Worm (Caenorhabditis elegans) whole organism, midembryonic: ENCODE measurements around the gene R02F11.9.
"Not testable (repeated sequence)": the region's sequence is repeated elsewhere in the genome, so short reads cannot be mapped to it uniquely, and the experiment has no call there.

Source experiments
- T22C8.4 ChIP-seq: fragments of 200-800 bp; sonication (Bioruptor generic); IDR thresholded peaks from 2 replicates; pipeline ENCODE4 v1.3.6; 2022; ENCODE audit warnings: missing genetic modification characterization, missing compliant biosample characterization
- cog-1 ChIP-seq: sonication (generic microtip); optimal IDR thresholded peaks from 2 replicates; lab custom pipeline; 2016; ENCODE audit warnings: missing genetic modification characterization, missing compliant biosample characterization
- flt-1 ChIP-seq: fragments of 200-800 bp; sonication (Bioruptor generic); IDR thresholded peaks from 2 replicates; pipeline ENCODE4 v1.3.6; 2022; ENCODE audit warnings: missing genetic modification characterization, missing compliant biosample characterization
- klf-2 ChIP-seq: fragments of 200-800 bp; sonication (Bioruptor generic); conservative IDR thresholded peaks from 2 replicates; pipeline ENCODE4 v1.3.6; 2022; ENCODE audit warnings: missing genetic modification reagents, missing genetic modification characterization, missing compliant biosample characterization
- med-1 ChIP-seq: sonication (generic microtip); optimal IDR thresholded peaks from 2 replicates; lab custom pipeline; 2017; ENCODE audit warnings: missing genetic modification characterization, mild to moderate bottlenecking, missing compliant biosample characterization, antibody characterized with exemption, missing genetic modification reagents; ENCODE audit not compliant: insufficient read depth
- ref-1 ChIP-seq: fragments of 200-800 bp; sonication (Bioruptor generic); conservative IDR thresholded peaks from 2 replicates; pipeline ENCODE4 v1.3.6; 2022; ENCODE audit warnings: missing genetic modification reagents, missing genetic modification characterization, missing compliant biosample characterization
- tab-1 ChIP-seq: fragments of 200-800 bp; sonication (Bioruptor generic); IDR thresholded peaks from 2 replicates; pipeline ENCODE4 v1.3.6; 2022; ENCODE audit warnings: missing genetic modification characterization, missing compliant biosample characterization
- ztf-23 ChIP-seq: fragments of 200-800 bp; sonication (Bioruptor generic); IDR thresholded peaks from 2 replicates; pipeline ENCODE4 v1.3.6; 2022; ENCODE audit warnings: missing genetic modification reagents, missing genetic modification characterization, missing compliant biosample characterization
- ztf-29 ChIP-seq: fragments of 200-800 bp; sonication (Bioruptor generic); IDR thresholded peaks from 2 replicates; pipeline ENCODE4 v1.3.6; 2022; ENCODE audit warnings: missing genetic modification reagents, missing genetic modification characterization, missing compliant biosample characterization

Gene R02F11.9

ce11 chrV:4758540-4758939 lies 28.7 kb upstream of the R02F11.9 start:
- TF ChIP-seq klf-2 (GFP tag; lab: Robert Waterston, UW) (no peak), tab-1 (GFP tag; lab: Robert Waterston, UW) (no peak), T22C8.4 (GFP tag; lab: Robert Waterston, UW) (no peak), ref-1 (no peak), cog-1 (tag; lab: Kevin White, UChicago) (no peak), ztf-29 (GFP tag; lab: Robert Waterston, UW) (no peak), med-1 (GFP tag; lab: Kevin White, UChicago) (no peak), flt-1 (GFP tag; lab: Robert Waterston, UW) (no peak), ztf-23 (GFP tag; lab: Robert Waterston, UW) (no peak)

ce11 chrV:4760674-4761073 lies 26.6 kb upstream of the R02F11.9 start, which contains the start of gene bgnt-1.4:
bgnt-1.4 (plus strand) TSS chrV:4760974.
- not testable (repeated sequence) for TF ChIP-seq med-1 (GFP tag; lab: Kevin White, UChicago); flt-1 (GFP tag; lab: Robert Waterston, UW); tab-1 (GFP tag; lab: Robert Waterston, UW)

- TF ChIP-seq ref-1 (no peak), ztf-23 (GFP tag; lab: Robert Waterston, UW) (no peak), med-1 (GFP tag; lab: Kevin White, UChicago) (no peak), klf-2 (GFP tag; lab: Robert Waterston, UW) (no peak), ztf-29 (GFP tag; lab: Robert Waterston, UW) (no peak), flt-1 (GFP tag; lab: Robert Waterston, UW) (no peak), tab-1 (GFP tag; lab: Robert Waterston, UW) (no peak), T22C8.4 (GFP tag; lab: Robert Waterston, UW) (no peak), cog-1 (tag; lab: Kevin White, UChicago) (no peak)
Observed at ce11 chrV:4766501-4766900, 20.8 kb upstream of the R02F11.9 start, which contains the start of gene C18G1.8. C18G1.8 (minus strand) TSS chrV:4766601.

DNA sequence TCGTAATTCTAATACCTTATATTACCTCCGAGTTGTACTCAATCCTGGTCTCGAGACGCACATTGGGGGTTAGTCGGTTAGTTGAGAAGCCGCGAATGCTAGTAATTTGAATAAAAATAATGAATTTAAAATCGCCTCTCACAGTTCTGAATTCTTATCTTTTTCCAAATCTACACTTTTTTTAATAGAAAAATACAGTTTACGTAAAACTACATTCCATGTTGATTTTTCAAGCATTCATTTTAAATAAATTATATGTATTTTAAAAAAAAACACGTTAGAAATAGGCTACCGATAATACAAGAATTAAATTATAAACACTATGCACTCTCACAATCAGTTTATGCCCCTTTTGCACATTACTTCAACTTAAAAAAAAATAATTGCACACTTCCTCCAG lies 17.6 kb upstream of the R02F11.9 start, which contains the start of gene C18G1.9:
TSS of gene C18G1.9 (minus strand) at position 101 of the 400 bp plus-strand sequence.
- TF ChIP-seq ztf-23 (GFP tag; lab: Robert Waterston, UW) (no peak), flt-1 (GFP tag; lab: Robert Waterston, UW) (no peak), ztf-29 (GFP tag; lab: Robert Waterston, UW) (no peak), med-1 (GFP tag; lab: Kevin White, UChicago) (no peak), T22C8.4 (GFP tag; lab: Robert Waterston, UW) (no peak), tab-1 (GFP tag; lab: Robert Waterston, UW) (no peak), cog-1 (tag; lab: Kevin White, UChicago) (no peak), ref-1 (no peak), klf-2 (GFP tag; lab: Robert Waterston, UW) (no peak)

DNA sequence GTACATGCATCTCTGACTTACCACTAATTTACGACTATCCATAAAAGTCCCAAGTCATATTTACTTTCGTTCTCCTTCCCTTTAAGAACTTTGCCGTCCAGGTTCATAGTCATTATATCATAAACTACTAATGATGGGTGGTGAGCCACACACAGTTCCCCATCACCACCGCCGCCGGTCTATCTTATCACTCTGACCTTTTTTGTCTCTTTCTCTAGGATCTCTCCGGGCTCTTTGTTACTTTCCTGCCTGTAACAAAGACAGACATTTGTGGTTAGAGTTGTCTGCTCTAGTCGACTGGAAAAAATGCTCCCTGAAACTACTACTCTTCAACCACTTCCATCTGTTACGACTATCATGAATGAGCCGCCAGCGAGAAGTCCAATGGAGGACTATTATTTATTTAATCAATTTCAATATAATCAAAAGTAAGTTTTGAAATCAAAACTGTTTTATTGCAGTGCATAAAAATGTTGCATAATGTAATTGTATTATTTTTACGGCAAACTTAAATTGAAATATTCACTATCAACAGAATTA lies 16.8 kb upstream of the R02F11.9 start, which contains the start of gene elt-7:
TSS of gene elt-7 (plus strand) at position 263 of the 540 bp plus-strand sequence.
- no peak for TF ChIP-seq ztf-23 (GFP tag; lab: Robert Waterston, UW)
- TF ChIP-seq med-1 (GFP tag; lab: Kevin White, UChicago): no peak
- no peak for TF ChIP-seq klf-2 (GFP tag; lab: Robert Waterston, UW)
- no peak for TF ChIP-seq cog-1 (tag; lab: Kevin White, UChicago)
- TF ChIP-seq T22C8.4 (GFP tag; lab: Robert Waterston, UW): no peak
- no peak for TF ChIP-seq flt-1 (GFP tag; lab: Robert Waterston, UW)
- TF ChIP-seq ztf-29 (GFP tag; lab: Robert Waterston, UW): no peak
- no peak for TF ChIP-seq tab-1 (GFP tag; lab: Robert Waterston, UW)
- TF ChIP-seq ref-1: no peak

DNA sequence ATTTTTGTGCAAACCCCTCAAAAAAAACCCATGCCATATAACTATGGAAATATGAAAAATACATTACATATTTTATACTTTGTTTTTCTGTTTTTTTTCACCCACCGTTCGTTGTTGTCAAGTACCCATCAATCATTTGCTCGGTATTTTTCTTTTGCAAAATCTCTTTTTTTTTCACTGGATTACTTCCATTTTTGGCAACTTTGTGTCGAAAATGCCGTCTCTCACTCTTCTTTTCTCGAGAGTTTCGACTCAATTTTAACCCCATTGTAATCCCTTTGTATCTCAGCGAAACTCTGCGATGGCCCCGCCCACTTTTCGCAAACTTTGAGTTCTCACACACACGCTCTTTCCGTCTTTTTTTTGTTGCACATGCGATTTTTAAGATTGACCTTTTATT lies 12.1 kb upstream of the R02F11.9 start:
- TF ChIP-seq ref-1 (no peak), med-1 (GFP tag; lab: Kevin White, UChicago) (no peak), flt-1 (GFP tag; lab: Robert Waterston, UW) (no peak), klf-2 (GFP tag; lab: Robert Waterston, UW) (no peak), tab-1 (GFP tag; lab: Robert Waterston, UW) (no peak), ztf-29 (GFP tag; lab: Robert Waterston, UW) (no peak)

DNA sequence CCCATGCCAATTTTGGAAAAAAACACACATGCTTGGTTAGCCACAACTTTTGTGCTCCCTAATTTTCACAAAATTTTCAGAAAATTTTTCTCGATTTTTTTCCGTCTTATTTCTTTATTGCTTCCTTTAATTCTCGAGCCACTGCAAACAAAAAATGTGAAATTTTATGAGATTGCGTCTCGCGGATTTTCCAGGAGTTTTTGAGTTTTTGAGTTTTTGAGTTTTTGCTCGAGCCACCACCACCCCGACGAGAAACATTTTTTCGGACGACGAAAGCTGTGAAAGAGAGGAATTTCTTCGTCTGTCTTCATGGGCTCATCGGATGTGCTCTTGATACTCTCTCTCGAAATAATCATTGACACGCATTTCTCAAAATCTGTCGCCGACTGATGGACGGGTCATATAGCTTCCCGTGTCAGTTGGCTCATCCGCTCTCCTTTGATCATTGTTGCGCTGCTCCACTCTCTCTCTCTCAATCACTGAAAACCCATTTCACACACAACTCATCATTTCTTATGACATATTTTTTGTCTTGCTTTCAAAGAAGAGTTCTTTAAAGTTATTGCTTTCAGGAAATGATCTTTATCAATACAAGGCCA lies 9.8 kb upstream of the R02F11.9 start, which contains the start of gene C18G1.1:
TSS of gene C18G1.1 (plus strand) at position 573 of the 599 bp plus-strand sequence.
- no peak for TF ChIP-seq klf-2 (GFP tag; lab: Robert Waterston, UW)
- TF ChIP-seq med-1 (GFP tag; lab: Kevin White, UChicago): no peak
- TF ChIP-seq flt-1 (GFP tag; lab: Robert Waterston, UW): no peak
- TF ChIP-seq cog-1 (tag; lab: Kevin White, UChicago): no peak
- TF ChIP-seq tab-1 (GFP tag; lab: Robert Waterston, UW): no peak
- no peak for TF ChIP-seq ref-1
- TF ChIP-seq ztf-29 (GFP tag; lab: Robert Waterston, UW): no peak
- no peak for TF ChIP-seq T22C8.4 (GFP tag; lab: Robert Waterston, UW)
- no peak for TF ChIP-seq ztf-23 (GFP tag; lab: Robert Waterston, UW)

- no peak for TF ChIP-seq ztf-29 (GFP tag; lab: Robert Waterston, UW)
- no peak for TF ChIP-seq med-1 (GFP tag; lab: Kevin White, UChicago)
- no peak for TF ChIP-seq ztf-23 (GFP tag; lab: Robert Waterston, UW)
- TF ChIP-seq cog-1 (tag; lab: Kevin White, UChicago): no peak
- TF ChIP-seq ref-1: no peak
- TF ChIP-seq tab-1 (GFP tag; lab: Robert Waterston, UW): no peak
- no peak for TF ChIP-seq T22C8.4 (GFP tag; lab: Robert Waterston, UW)
- no peak for TF ChIP-seq klf-2 (GFP tag; lab: Robert Waterston, UW)
- TF ChIP-seq flt-1 (GFP tag; lab: Robert Waterston, UW): no peak
Observed at ce11 chrV:4783313-4783712, 4.0 kb upstream of the R02F11.9 start, which contains the start of gene Y60C6A.1. Y60C6A.1 (plus strand) TSS chrV:4783613.
